Fruit fly (Drosophila melanogaster) whole organism, embryonic: ENCODE measurements around the gene Cyp12a5.

Experiments used
- Bdp1 ChIP-seq: fragments of 200-800 bp; sonication (Bioruptor generic); optimal IDR thresholded peaks from 3 replicates; lab custom pipeline; 2016; ENCODE audit warnings: missing biosample characterization, missing genetic modification characterization
- CG10147 ChIP-seq: fragments of 200-800 bp; sonication (Bioruptor generic); optimal IDR thresholded peaks from 2 replicates; lab custom pipeline; 2019; ENCODE audit warnings: missing biosample characterization, mild to moderate bottlenecking, missing genetic modification characterization, moderate library complexity
- CG10267 ChIP-seq: fragments of 200-800 bp; sonication (Bioruptor generic); optimal IDR thresholded peaks from 2 replicates; lab custom pipeline; 2018; ENCODE audit warnings: missing biosample characterization, mild to moderate bottlenecking, missing genetic modification characterization, moderate library complexity
- CG10366 ChIP-seq: fragments of 200-800 bp; sonication (Bioruptor generic); IDR thresholded peaks from 2 replicates; pipeline ENCODE4 v1.3.6; 2022; ENCODE audit warnings: missing biosample characterization, missing genetic modification characterization
- CG10543 ChIP-seq: fragments of 200-800 bp; sonication (Bioruptor generic); optimal IDR thresholded peaks from 3 replicates; lab custom pipeline; 2017; ENCODE audit warnings: missing biosample characterization, mild to moderate bottlenecking, missing genetic modification characterization, moderate library complexity
- CG10565 ChIP-seq: fragments of 200-800 bp; sonication (Bioruptor generic); optimal IDR thresholded peaks from 3 replicates; lab custom pipeline; 2016; ENCODE audit warnings: missing biosample characterization, mild to moderate bottlenecking, missing genetic modification characterization
- CG11093 ChIP-seq: fragments of 200-800 bp; sonication (Bioruptor generic); IDR thresholded peaks from 3 replicates; pipeline ENCODE4 v1.3.6; 2022; ENCODE audit warnings: missing biosample characterization, missing genetic modification characterization
- CG13287 ChIP-seq: fragments of 200-800 bp; sonication (Bioruptor generic); IDR thresholded peaks from 2 replicates; pipeline ENCODE4 v1.3.6; 2022; ENCODE audit warnings: missing biosample characterization, missing genetic modification characterization; ENCODE audit not compliant: partially characterized antibody
- CG1529 ChIP-seq: fragments of 200-800 bp; sonication (Bioruptor generic); optimal IDR thresholded peaks from 3 replicates; lab custom pipeline; 2018; ENCODE audit warnings: missing biosample characterization, missing genetic modification characterization
- CG1603 ChIP-seq: fragments of 200-800 bp; sonication (Bioruptor generic); optimal IDR thresholded peaks from 2 replicates; lab custom pipeline; 2019; ENCODE audit warnings: missing biosample characterization, mild to moderate bottlenecking, missing genetic modification characterization, moderate library complexity
- CG17186 ChIP-seq: fragments of 200-800 bp; sonication (Bioruptor generic); optimal IDR thresholded peaks from 3 replicates; lab custom pipeline; 2017; ENCODE audit warnings: missing biosample characterization, missing genetic modification reagents, missing genetic modification characterization
- CG2129 ChIP-seq: fragments of 200-800 bp; sonication (Bioruptor generic); IDR thresholded peaks from 2 replicates; pipeline ENCODE4 v1.3.6; 2022; ENCODE audit warnings: missing biosample characterization, missing genetic modification characterization; ENCODE audit not compliant: partially characterized antibody
- CG2678 ChIP-seq: fragments of 200-800 bp; sonication (Bioruptor generic); optimal IDR thresholded peaks from 3 replicates; lab custom pipeline; 2019; ENCODE audit warnings: missing biosample characterization, mild to moderate bottlenecking, missing genetic modification characterization, moderate library complexity
- CG3281 ChIP-seq: fragments of 200-800 bp; sonication (Bioruptor generic); optimal IDR thresholded peaks from 3 replicates; lab custom pipeline; 2017; ENCODE audit warnings: missing biosample characterization, mild to moderate bottlenecking, missing genetic modification characterization
- CG4730 ChIP-seq: fragments of 200-800 bp; sonication (Bioruptor generic); IDR thresholded peaks from 2 replicates; pipeline ENCODE4 v1.3.6; 2022; ENCODE audit warnings: missing biosample characterization, missing genetic modification characterization
- CG6175 ChIP-seq: fragments of 200-800 bp; sonication (Bioruptor generic); IDR thresholded peaks from 3 replicates; pipeline ENCODE4 v1.3.6; 2022; ENCODE audit warnings: missing biosample characterization, missing genetic modification characterization
- CG6683 ChIP-seq: fragments of 200-800 bp; sonication (Bioruptor generic); optimal IDR thresholded peaks from 2 replicates; lab custom pipeline; 2017; ENCODE audit warnings: missing biosample characterization, mild to moderate bottlenecking, missing genetic modification characterization, missing genetic modification reagents
- CG6854 ChIP-seq: fragments of 200-800 bp; sonication (Bioruptor generic); optimal IDR thresholded peaks from 3 replicates; lab custom pipeline; 2017; ENCODE audit warnings: missing biosample characterization, mild to moderate bottlenecking, missing genetic modification characterization
- CG8359 ChIP-seq: fragments of 200-800 bp; sonication (Bioruptor generic); optimal IDR thresholded peaks from 2 replicates; lab custom pipeline; 2017; ENCODE audit warnings: missing biosample characterization, mild to moderate bottlenecking, missing genetic modification characterization, borderline replicate concordance
- CG9609 ChIP-seq: fragments of 200-800 bp; sonication (Bioruptor generic); optimal IDR thresholded peaks from 3 replicates; lab custom pipeline; 2016; ENCODE audit warnings: missing biosample characterization, missing genetic modification characterization
- Camta ChIP-seq: fragments of 200-800 bp; sonication (Bioruptor generic); optimal IDR thresholded peaks from 2 replicates; lab custom pipeline; 2016; ENCODE audit warnings: missing biosample characterization, missing genetic modification characterization
- CkIIα-i1 ChIP-seq: fragments of 200-800 bp; sonication (Bioruptor generic); IDR thresholded peaks from 2 replicates; pipeline ENCODE4 v1.3.6; 2022; ENCODE audit warnings: missing biosample characterization, missing genetic modification characterization
- CrebB ChIP-seq: fragments of 200-800 bp; sonication (Bioruptor generic); optimal IDR thresholded peaks from 3 replicates; lab custom pipeline; 2018; ENCODE audit warnings: missing biosample characterization, mild to moderate bottlenecking, missing genetic modification characterization
- Dek ChIP-seq: fragments of 200-800 bp; sonication (Bioruptor generic); optimal IDR thresholded peaks from 3 replicates; lab custom pipeline; 2019; ENCODE audit warnings: missing biosample characterization, mild to moderate bottlenecking, missing genetic modification characterization, moderate library complexity
- HLHmδ ChIP-seq: fragments of 200-800 bp; sonication (Bioruptor generic); optimal IDR thresholded peaks from 2 replicates; lab custom pipeline; 2018; ENCODE audit warnings: missing biosample characterization, mild to moderate bottlenecking, missing genetic modification characterization, moderate library complexity
- Hr3 ChIP-seq: fragments of 200-800 bp; sonication (Bioruptor generic); optimal IDR thresholded peaks from 3 replicates; lab custom pipeline; 2016; ENCODE audit warnings: missing biosample characterization, missing genetic modification characterization
- Lpt ChIP-seq: fragments of >200 bp; optimal IDR thresholded peaks from 2 replicates; lab custom pipeline; 2018; ENCODE audit warnings: missing biosample characterization, missing genetic modification characterization
- NC2β ChIP-seq: fragments of 200-800 bp; sonication (Bioruptor generic); optimal IDR thresholded peaks from 2 replicates; lab custom pipeline; 2016; ENCODE audit warnings: missing biosample characterization, missing genetic modification characterization
- NK7.1 ChIP-seq: fragments of 200-800 bp; sonication (Bioruptor generic); optimal IDR thresholded peaks from 3 replicates; lab custom pipeline; 2016; ENCODE audit warnings: missing biosample characterization, missing genetic modification characterization
- Sox100B ChIP-seq: fragments of 200-800 bp; sonication (Bioruptor generic); optimal IDR thresholded peaks from 3 replicates; lab custom pipeline; 2018; ENCODE audit warnings: missing biosample characterization, mild to moderate bottlenecking, missing genetic modification characterization
- Tbp ChIP-seq: fragments of >200 bp; optimal IDR thresholded peaks from 2 replicates; lab custom pipeline; 2018; ENCODE audit warnings: missing biosample characterization, missing genetic modification characterization
- Vsx1 ChIP-seq: fragments of 200-800 bp; sonication (Bioruptor generic); optimal IDR thresholded peaks from 2 replicates; lab custom pipeline; 2017; ENCODE audit warnings: missing biosample characterization, mild to moderate bottlenecking, missing genetic modification characterization, missing genetic modification reagents
- Xbp1 ChIP-seq: fragments of 200-800 bp; sonication (Bioruptor generic); optimal IDR thresholded peaks from 3 replicates; lab custom pipeline; 2016; ENCODE audit warnings: missing biosample characterization, mild to moderate bottlenecking, missing genetic modification characterization
- ac ChIP-seq: fragments of 200-800 bp; sonication (Bioruptor generic); optimal IDR thresholded peaks from 3 replicates; lab custom pipeline; 2017; ENCODE audit warnings: missing biosample characterization, mild to moderate bottlenecking, missing genetic modification characterization
- bbx ChIP-seq: fragments of 200-800 bp; sonication (Bioruptor generic); IDR thresholded peaks from 2 replicates; pipeline ENCODE4 v1.3.6; 2022; ENCODE audit warnings: missing biosample characterization, missing genetic modification characterization; ENCODE audit not compliant: partially characterized antibody
- cad ChIP-seq: fragments of >200 bp; optimal IDR thresholded peaks from 2 replicates; lab custom pipeline; 2017; ENCODE audit warnings: missing biosample characterization, missing genetic modification characterization
- cato ChIP-seq: fragments of 200-800 bp; sonication (Bioruptor generic); optimal IDR thresholded peaks from 2 replicates; lab custom pipeline; 2016; ENCODE audit warnings: missing biosample characterization, missing genetic modification characterization, borderline replicate concordance
- chm ChIP-seq: fragments of 200-800 bp; sonication (Bioruptor generic); IDR thresholded peaks from 2 replicates; pipeline ENCODE4 v1.3.6; 2022; ENCODE audit warnings: missing biosample characterization, missing genetic modification characterization
- dmrt11E ChIP-seq: fragments of 200-800 bp; sonication (Bioruptor generic); optimal IDR thresholded peaks from 3 replicates; lab custom pipeline; 2018; ENCODE audit warnings: missing biosample characterization, mild to moderate bottlenecking, missing genetic modification characterization, moderate library complexity
- lov ChIP-seq, 2 experiments: fragments of 200-800 bp in 1 of 2; fragments of >200 bp in 1 of 2; sonication (Bioruptor generic) in 1 of 2; IDR thresholded peaks in 1 of 2; optimal IDR thresholded peaks in 1 of 2; 2 replicates in 1 of 2; 3 replicates in 1 of 2; pipeline versions ENCODE4 v1.3.6 to Lab custom; 2017 to 2022; ENCODE audit warnings: missing biosample characterization in 1 of 2, missing genetic modification characterization in 1 of 2
- nerfin-2 ChIP-seq: fragments of 200-800 bp; sonication (Bioruptor generic); IDR thresholded peaks from 2 replicates; pipeline ENCODE4 v1.3.6; 2022; ENCODE audit warnings: missing biosample characterization, missing genetic modification characterization; ENCODE audit not compliant: partially characterized antibody
- odd ChIP-seq: fragments of 200-800 bp; sonication (Bioruptor generic); optimal IDR thresholded peaks from 2 replicates; lab custom pipeline; 2017; ENCODE audit warnings: missing biosample characterization, mild to moderate bottlenecking, missing genetic modification characterization
- pan ChIP-seq, 4 experiments: fragments of >200 bp in 3 of 4; fragments of 200-800 bp in 1 of 4; sonication (Bioruptor generic) in 1 of 4; optimal IDR thresholded peaks in 3 of 4; IDR thresholded peaks in 1 of 4; 2 replicates each; pipeline versions ENCODE4 v1.3.6 to Lab custom; 2017 to 2022; ENCODE audit warnings: missing biosample characterization in 2 of 4, missing genetic modification characterization in 2 of 4, mixed read lengths in 1 of 4
- pros ChIP-seq: fragments of 200-800 bp; sonication (Bioruptor generic); optimal IDR thresholded peaks from 3 replicates; lab custom pipeline; 2019; ENCODE audit warnings: missing biosample characterization, mild to moderate bottlenecking, missing genetic modification characterization, moderate library complexity
- run ChIP-seq: fragments of 200-800 bp; sonication (Bioruptor generic); optimal IDR thresholded peaks from 3 replicates; lab custom pipeline; 2018; ENCODE audit warnings: missing biosample characterization, mild to moderate bottlenecking, missing genetic modification characterization
- zen ChIP-seq: fragments of 200-800 bp; sonication (Bioruptor generic); optimal IDR thresholded peaks from 3 replicates; lab custom pipeline; 2018; ENCODE audit warnings: missing biosample characterization, mild to moderate bottlenecking, missing genetic modification characterization, moderate library complexity
- zf30C ChIP-seq: fragments of 200-800 bp; sonication (Bioruptor generic); optimal IDR thresholded peaks from 3 replicates; lab custom pipeline; 2018; ENCODE audit warnings: missing biosample characterization, mild to moderate bottlenecking, missing genetic modification characterization

Cyp12a5 gene

DNA sequence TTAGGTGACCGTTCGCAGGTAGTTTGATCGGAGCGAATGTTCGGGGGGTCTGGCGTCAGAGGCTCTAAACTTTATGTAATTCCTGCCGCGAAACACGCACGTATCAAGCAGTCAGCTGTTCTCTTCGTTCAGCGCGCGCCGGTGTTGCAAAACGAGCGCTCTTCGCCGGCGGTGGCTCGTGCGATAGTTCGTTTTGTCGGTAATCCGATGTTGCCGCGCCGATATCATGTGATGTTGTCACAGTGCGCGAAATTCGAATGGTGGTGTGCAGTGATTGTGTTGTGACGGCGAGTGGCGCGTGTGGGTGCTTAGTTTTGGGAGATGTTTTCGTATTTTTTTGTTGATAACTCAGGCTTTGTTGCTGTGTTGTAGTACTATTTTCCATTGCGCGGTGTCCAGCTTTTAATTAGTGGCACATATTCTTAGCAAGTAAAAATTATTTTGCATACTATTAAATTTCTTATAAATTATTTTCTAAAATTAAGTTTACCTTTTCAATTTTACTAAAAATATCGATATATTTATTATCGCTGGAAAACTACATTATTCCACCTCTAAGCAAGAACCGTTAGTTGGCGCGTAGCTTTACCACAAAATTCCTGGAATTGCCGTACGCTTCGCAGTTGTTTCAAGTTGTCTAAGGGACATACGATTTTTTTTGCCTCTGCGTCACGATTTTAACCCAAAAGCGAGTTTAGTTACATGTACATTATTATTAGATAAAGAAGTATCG is 24.4 kb downstream of the Cyp12a5 start, which contains the start of gene nanos (continued):
- TF ChIP-seq bbx (GFP tag; lab: Robert Waterston, UW) (peak; percentile 99), CG1603 (tag; lab: Kevin White, UChicago) (peak; percentile 83), chm (GFP tag; lab: Robert Waterston, UW) (no peak), Tbp (GFP tag; lab: Kevin White, UChicago) (no peak), CG2129 (GFP tag; lab: Robert Waterston, UW) (peak; percentile 92), Bdp1 (peak; percentile 50), cad (no peak), CG4730 (GFP tag; lab: Robert Waterston, UW) (no peak), Xbp1 (GFP tag; lab: Kevin White, UChicago) (peak; percentile 71), CG10267 (tag; lab: Kevin White, UChicago) (peak; percentile 98), Vsx1 (no peak), CrebB (tag; lab: Kevin White, UChicago) (peak; percentile 57), CG10366 (peak; percentile 58), nerfin-2 (GFP tag; lab: Robert Waterston, UW) (peak; percentile 96), CG10147 (GFP tag; lab: Kevin White, UChicago) (peak; percentile 48), Dek (peak; percentile 61), Lpt (GFP tag; lab: Kevin White, UChicago) (no peak), Sox100B (GFP tag; lab: Kevin White, UChicago) (peak; percentile 20), odd (GFP tag; lab: Kevin White, UChicago) (no peak), CG17186 (GFP tag; lab: Kevin White, UChicago) (peak; percentile 98), CG1529 (GFP tag; lab: Kevin White, UChicago) (peak; percentile 35), CG2678 (tag; lab: Kevin White, UChicago) (peak; percentile 37), Camta (GFP tag; lab: Kevin White, UChicago) (peak; percentile 28), HLHmδ (GFP tag; lab: Kevin White, UChicago) (peak; percentile 29), CG10543 (GFP tag; lab: Kevin White, UChicago) (peak; percentile 67), ac (GFP tag; lab: Kevin White, UChicago) (no peak), run (tag; lab: Kevin White, UChicago) (no peak), CG6175 (GFP tag; lab: Robert Waterston, UW) (peak; percentile 75; the same call in 2 of the 3 replicates), CG3281 (GFP tag; lab: Kevin White, UChicago) (peak; percentile 33), pan (optimal IDR thresholded peaks at IDR 0.05; lab: Kevin White, UChicago) (no peak), pan (GFP tag; optimal IDR thresholded peaks at IDR 0.05 in 1 of 2, IDR thresholded peaks at IDR 0.05 in 1 of 2) (no peak), CG13287 (GFP tag; lab: Robert Waterston, UW) (peak; percentile 99), CkIIα-i1 (GFP tag; lab: Robert Waterston, UW) (no peak), CG9609 (peak; percentile 81), cato (GFP tag; lab: Kevin White, UChicago) (peak; percentile 3), zen (tag; lab: Kevin White, UChicago) (peak; percentile 27), CG11093 (GFP tag; lab: Robert Waterston, UW) (no peak), CG6854 (GFP tag; lab: Kevin White, UChicago) (no peak), CG10565 (GFP tag; lab: Kevin White, UChicago) (no peak), NC2β (peak; percentile 56), CG8359 (no peak), Hr3 (GFP tag; lab: Kevin White, UChicago) (peak; percentile 42), pros (GFP tag; lab: Kevin White, UChicago) (no peak), NK7.1 (GFP tag; lab: Kevin White, UChicago) (peak; percentile 38), lov (optimal IDR thresholded peaks at IDR 0.05; lab: Kevin White, UChicago) (no peak), lov (GFP tag; IDR thresholded peaks at IDR 0.05; lab: Robert Waterston, UW) (0 out of 3 replicates have a peak, but pooled peaks have one; percentile 53), zf30C (GFP tag; lab: Kevin White, UChicago) (no peak), dmrt11E (no peak), CG6683 (peak; percentile 53)
